Worm (Caenorhabditis elegans): Measurements from ENCODE around the gene F35H8.4.
A peak's percentile ranks its signal among the peaks of the same experiment; 100 is the strongest.

The F35H8.4 gene

DNA sequence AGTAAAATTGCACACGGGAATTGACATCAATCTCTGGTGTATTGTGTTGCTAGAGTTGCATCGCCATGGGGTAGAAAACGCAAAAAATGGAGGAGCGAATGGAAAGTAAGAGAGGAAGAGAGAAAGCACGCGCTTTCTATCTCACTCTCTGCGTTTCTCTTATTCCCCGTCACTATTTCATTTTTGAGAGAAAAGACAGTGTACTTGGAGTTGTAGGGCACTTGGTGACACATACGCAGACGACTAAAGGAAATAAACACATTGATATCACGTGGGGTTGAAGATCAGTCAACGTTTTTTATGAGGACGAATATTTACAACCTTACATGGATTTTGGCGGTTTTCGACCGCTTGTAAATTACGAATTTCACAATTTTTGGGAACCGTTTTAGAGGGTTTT is 43.6 kb upstream of the F35H8.4 start (continued):
- no peak for TF ChIP-seq unc-62 (GFP tag; optimal IDR thresholded peaks at IDR 0.05)
- peak; percentile 74 for TF ChIP-seq mef-2 (tag; optimal IDR thresholded peaks at IDR 0.05)
- peak; percentile 95 to 100 for TF ChIP-seq mdl-1 (tag; optimal IDR thresholded peaks at IDR 0.05)
- no peak for TF ChIP-seq tlp-1 (tag; optimal IDR thresholded peaks at IDR 0.05)
- no peak for TF ChIP-seq hlh-17 (GFP tag; optimal IDR thresholded peaks at IDR 0.05; ENCODE audit: borderline replicate concordance)
- peak; percentile 93 for TF ChIP-seq irx-1 (tag; optimal IDR thresholded peaks at IDR 0.05)
- peak; percentile 81 to 91 for TF ChIP-seq lin-35 (GFP tag; optimal IDR thresholded peaks at IDR 0.05)
- TF ChIP-seq snpc-4 (tag; optimal IDR thresholded peaks at IDR 0.05), result peak; percentile 74
- peak; percentile 97 for TF ChIP-seq C16A3.4 (tag; optimal IDR thresholded peaks at IDR 0.05)
- peak; percentile 76 for TF ChIP-seq unc-86 (tag; optimal IDR thresholded peaks at IDR 0.05)
- TF ChIP-seq ceh-63 (GFP tag; optimal IDR thresholded peaks at IDR 0.05), result peak; percentile 29
- TF ChIP-seq lin-13 (GFP tag; optimal IDR thresholded peaks at IDR 0.05), result peak; percentile 92
- TF ChIP-seq skn-1 (tag; optimal IDR thresholded peaks at IDR 0.05), result peak; percentile 94
- peak; percentile 89 for TF ChIP-seq lir-3 (tag; optimal IDR thresholded peaks at IDR 0.05; ENCODE audit: poor library complexity)
- peak; percentile 95 for TF ChIP-seq nhr-47 (tag; optimal IDR thresholded peaks at IDR 0.05)
- TF ChIP-seq elt-2 (tag; optimal IDR thresholded peaks at IDR 0.05), result peak; percentile 84
- peak; percentile 74 for TF ChIP-seq dsc-1 (tag; optimal IDR thresholded peaks at IDR 0.05)
- peak; percentile 51 for TF ChIP-seq F16B12.6 (tag; optimal IDR thresholded peaks at IDR 0.05)
- TF ChIP-seq pqm-1 (tag; optimal IDR thresholded peaks at IDR 0.05), result no peak
- peak; percentile 69 for TF ChIP-seq fkh-10 (GFP tag; optimal IDR thresholded peaks at IDR 0.05)
- no peak for TF ChIP-seq ets-5 (GFP tag; IDR thresholded peaks at IDR 0.05)
- TF ChIP-seq C34B4.2 (tag; optimal IDR thresholded peaks at IDR 0.05), result no peak
- TF ChIP-seq nhr-71 (tag; optimal IDR thresholded peaks at IDR 0.05), result peak; percentile 99
- peak; percentile 84 for TF ChIP-seq efl-1 (optimal IDR thresholded peaks at IDR 0.05)
- TF ChIP-seq efl-1 (GFP tag; optimal IDR thresholded peaks at IDR 0.05 in 1 of 2), result peak; percentile 64 to 97
- peak; percentile 88 for TF ChIP-seq nhr-77 (tag; optimal IDR thresholded peaks at IDR 0.05)
- peak; percentile 84 for TF ChIP-seq nhr-237 (tag; optimal IDR thresholded peaks at IDR 0.05)
- peak; percentile 96 for TF ChIP-seq xbp-1 (tag; optimal IDR thresholded peaks at IDR 0.05)
- peak; percentile 91 to 94 for TF ChIP-seq egl-27 (tag; optimal IDR thresholded peaks at IDR 0.05)
- TF ChIP-seq ceh-90 (tag; optimal IDR thresholded peaks at IDR 0.05), result no peak
- TF ChIP-seq tbx-2 (tag; optimal IDR thresholded peaks at IDR 0.05), result peak; percentile 96
- peak; percentile 100 for TF ChIP-seq nhr-20 (tag; optimal IDR thresholded peaks at IDR 0.05)

DNA sequence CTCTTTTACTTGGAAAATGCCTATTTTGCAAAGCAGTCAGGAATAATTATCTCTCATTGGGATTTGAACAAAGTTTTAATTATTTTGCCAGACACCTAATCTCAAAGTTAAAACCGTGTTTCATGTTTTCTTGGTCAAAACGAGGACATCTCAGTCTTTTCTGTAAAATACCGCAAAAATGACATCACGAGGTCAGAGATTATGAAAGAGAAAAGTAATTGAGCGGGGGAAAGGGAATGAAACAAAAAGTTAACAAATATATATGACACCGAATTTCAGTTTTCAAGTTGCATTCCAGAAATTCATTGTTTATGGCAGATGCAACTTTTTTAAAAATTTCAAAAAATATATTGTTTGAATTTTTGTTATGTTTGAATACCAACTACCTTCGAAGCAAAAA is 42.7 kb upstream of the F35H8.4 start:
- TF ChIP-seq vab-15 (tag; optimal IDR thresholded peaks at IDR 0.05) (no peak), jun-1 (tag; optimal IDR thresholded peaks at IDR 0.05) (no peak), ztf-11 (tag; optimal IDR thresholded peaks at IDR 0.05) (no peak), nhr-47 (tag; optimal IDR thresholded peaks at IDR 0.05) (no peak), lin-13 (GFP tag; optimal IDR thresholded peaks at IDR 0.05) (no peak), aha-1 (tag; optimal IDR thresholded peaks at IDR 0.05) (no peak), grh-1 (GFP tag; IDR thresholded peaks at IDR 0.05) (no peak), egl-13 (tag; optimal IDR thresholded peaks at IDR 0.05) (no peak), swsn-7 (tag; optimal IDR thresholded peaks at IDR 0.05) (no peak), zip-4 (GFP tag; optimal IDR thresholded peaks at IDR 0.05) (no peak), nhr-71 (tag; optimal IDR thresholded peaks at IDR 0.05) (peak; percentile 45), sptf-1 (tag; optimal IDR thresholded peaks at IDR 0.05) (no peak), nhr-85 (tag) (peak; percentile 70), lin-14 (GFP tag; optimal IDR thresholded peaks at IDR 0.05) (peak; percentile 5), tlp-1 (tag; optimal IDR thresholded peaks at IDR 0.05) (no peak), nhr-20 (tag; optimal IDR thresholded peaks at IDR 0.05) (peak; percentile 55), Y116A8C.19 (tag; optimal IDR thresholded peaks at IDR 0.05; ENCODE audit: borderline replicate concordance) (no peak), fkh-4 (tag; optimal IDR thresholded peaks at IDR 0.05; ENCODE audit: borderline replicate concordance) (no peak), ets-5 (GFP tag; IDR thresholded peaks at IDR 0.05) (no peak), ceh-63 (GFP tag; optimal IDR thresholded peaks at IDR 0.05) (no peak), nhr-11 (tag; optimal IDR thresholded peaks at IDR 0.05) (no peak), xbp-1 (tag; optimal IDR thresholded peaks at IDR 0.05) (no peak), elt-2 (tag; optimal IDR thresholded peaks at IDR 0.05) (no peak), nhr-77 (tag; optimal IDR thresholded peaks at IDR 0.05) (no peak), mab-9 (GFP tag; IDR thresholded peaks at IDR 0.05) (no peak), snu-23 (GFP tag; optimal IDR thresholded peaks at IDR 0.05) (peak; percentile 25), hpl-2 (GFP tag; optimal IDR thresholded peaks at IDR 0.05) (no peak), ztf-4 (tag; optimal IDR thresholded peaks at IDR 0.05) (no peak), lir-3 (tag; optimal IDR thresholded peaks at IDR 0.05; ENCODE audit: poor library complexity) (no peak), nhr-237 (tag; optimal IDR thresholded peaks at IDR 0.05) (no peak), lin-15B (tag; optimal IDR thresholded peaks at IDR 0.05) (no peak), sup-37 (GFP tag; optimal IDR thresholded peaks at IDR 0.05) (no peak), C16A3.4 (tag; optimal IDR thresholded peaks at IDR 0.05) (no peak)
